Fruit fly (Drosophila melanogaster) whole organism, embryonic: ENCODE measurements around the gene CkIIbeta.
A peak's percentile ranks its signal among the peaks of the same experiment; 100 is the strongest.

ENCODE experiments used
- Aef1 ChIP-seq: fragments of 200-800 bp; sonication (Bioruptor generic); IDR thresholded peaks from 3 replicates; pipeline ENCODE4 v1.3.6; 2022; ENCODE audit warnings: missing biosample characterization, missing genetic modification characterization
- Atf6 ChIP-seq: fragments of 200-800 bp; sonication (Bioruptor generic); IDR thresholded peaks from 2 replicates; pipeline ENCODE4 v1.3.6; 2022; ENCODE audit warnings: missing biosample characterization, missing genetic modification characterization
- Awh ChIP-seq: fragments of 200-800 bp; sonication (Bioruptor generic); IDR thresholded peaks from 2 replicates; pipeline ENCODE4, ENCODE4 v1.3.6; 2022; ENCODE audit warnings: missing biosample characterization, missing genetic modification characterization
- Blimp-1 ChIP-seq: fragments of 200-800 bp; sonication (Bioruptor generic); optimal IDR thresholded peaks from 3 replicates; lab custom pipeline; 2018; ENCODE audit warnings: missing biosample characterization, missing genetic modification characterization, mild to moderate bottlenecking, moderate library complexity, missing genetic modification reagents
- CG11247 ChIP-seq: fragments of 200-800 bp; sonication (Bioruptor generic); IDR thresholded peaks from 2 replicates; pipeline ENCODE4 v1.3.6; 2022; ENCODE audit warnings: missing biosample characterization, missing genetic modification characterization
- CG11560 ChIP-seq: fragments of 200-800 bp; sonication (Bioruptor generic); IDR thresholded peaks from 3 replicates; pipeline ENCODE4 v1.3.6; 2022; ENCODE audit warnings: missing biosample characterization, missing genetic modification characterization
- CG12659 ChIP-seq: fragments of 200-800 bp; sonication (Bioruptor generic); optimal IDR thresholded peaks from 3 replicates; lab custom pipeline; 2017; ENCODE audit warnings: mild to moderate bottlenecking, missing biosample characterization, missing genetic modification reagents, missing genetic modification characterization
- CG12769 ChIP-seq: fragments of 200-800 bp; sonication (Bioruptor generic); optimal IDR thresholded peaks from 2 replicates; lab custom pipeline; 2019; ENCODE audit warnings: missing biosample characterization, mild to moderate bottlenecking, missing genetic modification characterization, moderate library complexity
- CG14441 ChIP-seq: fragments of 200-800 bp; sonication (Bioruptor generic); IDR thresholded peaks from 2 replicates; pipeline ENCODE4 v1.3.6; 2022; ENCODE audit warnings: missing biosample characterization, missing genetic modification characterization
- CG14710 ChIP-seq: fragments of 200-800 bp; sonication (Bioruptor generic); optimal IDR thresholded peaks from 3 replicates; lab custom pipeline; 2019; ENCODE audit warnings: missing biosample characterization, mild to moderate bottlenecking, missing genetic modification characterization, moderate library complexity
- CG17568 ChIP-seq: fragments of 200-800 bp; sonication (Bioruptor generic); optimal IDR thresholded peaks from 2 replicates; lab custom pipeline; 2018; ENCODE audit warnings: missing biosample characterization, mild to moderate bottlenecking, missing genetic modification characterization, moderate library complexity
- CG18011 ChIP-seq: fragments of 200-800 bp; sonication (Bioruptor generic); optimal IDR thresholded peaks from 2 replicates; lab custom pipeline; 2017; ENCODE audit warnings: missing biosample characterization, missing genetic modification characterization, mild to moderate bottlenecking, moderate library complexity, missing genotype
- CG18476 ChIP-seq: fragments of 200-800 bp; sonication (Bioruptor generic); optimal IDR thresholded peaks from 2 replicates; lab custom pipeline; 2016; ENCODE audit warnings: missing biosample characterization, mild to moderate bottlenecking, missing genetic modification characterization
- CG32532 ChIP-seq: fragments of 200-800 bp; sonication (Bioruptor generic); IDR thresholded peaks from 2 replicates; pipeline ENCODE4 v1.3.6; 2022; ENCODE audit warnings: missing biosample characterization, missing genetic modification characterization
- CG33213 ChIP-seq: fragments of 200-800 bp; sonication (Bioruptor generic); optimal IDR thresholded peaks from 3 replicates; lab custom pipeline; 2016; ENCODE audit warnings: missing biosample characterization, missing genetic modification characterization
- CG8944 ChIP-seq: fragments of 200-800 bp; sonication (Bioruptor generic); optimal IDR thresholded peaks from 3 replicates; lab custom pipeline; 2016; ENCODE audit warnings: missing biosample characterization, missing genetic modification characterization
- Fer3 ChIP-seq: fragments of 200-800 bp; sonication (Bioruptor generic); optimal IDR thresholded peaks from 2 replicates; lab custom pipeline; 2018; ENCODE audit warnings: missing biosample characterization, mild to moderate bottlenecking, missing genetic modification characterization, moderate library complexity
- HLH3B ChIP-seq: fragments of 200-800 bp; sonication (Bioruptor generic); IDR thresholded peaks from 2 replicates; pipeline ENCODE4 v1.3.6; 2022; ENCODE audit warnings: missing biosample characterization, missing genetic modification characterization
- HmgZ ChIP-seq: fragments of 200-800 bp; sonication (Bioruptor generic); optimal IDR thresholded peaks from 2 replicates; lab custom pipeline; 2018; ENCODE audit warnings: missing biosample characterization, mild to moderate bottlenecking, missing genetic modification characterization
- Med ChIP-seq: fragments of 200-800 bp; sonication (Bioruptor generic); peaks from one replicate; lab custom pipeline; 2016; ENCODE audit warnings: missing biosample characterization, missing genetic modification characterization, mild to moderate bottlenecking, inconsistent platforms, moderate library complexity
- Scr ChIP-seq: fragments of 200-800 bp; sonication (Bioruptor generic); IDR thresholded peaks from 2 replicates; pipeline ENCODE4 v1.3.6; 2022; ENCODE audit warnings: missing biosample characterization, missing genetic modification characterization; ENCODE audit not compliant: partially characterized antibody
- Xrp1 ChIP-seq: fragments of 200-800 bp; sonication (Bioruptor generic); IDR thresholded peaks from 2 replicates; pipeline ENCODE4 v1.3.6; 2022; ENCODE audit warnings: missing biosample characterization, missing genetic modification characterization
- abd-A ChIP-seq: fragments of 200-800 bp; sonication (Bioruptor generic); optimal IDR thresholded peaks from 3 replicates; lab custom pipeline; 2019; ENCODE audit warnings: missing biosample characterization, mild to moderate bottlenecking, missing genetic modification characterization, moderate library complexity
- al ChIP-seq: fragments of 200-800 bp; sonication (Bioruptor generic); IDR thresholded peaks from 2 replicates; pipeline ENCODE4 v1.3.6; 2022; ENCODE audit warnings: missing biosample characterization, missing genetic modification characterization
- ap ChIP-seq: fragments of 200-800 bp; sonication (Bioruptor generic); IDR thresholded peaks from 2 replicates; pipeline ENCODE4 v1.3.6; 2022; ENCODE audit warnings: missing biosample characterization, missing genetic modification characterization
- az2 ChIP-seq: fragments of 200-800 bp; sonication (Bioruptor generic); optimal IDR thresholded peaks from 3 replicates; lab custom pipeline; 2016; ENCODE audit warnings: missing biosample characterization, missing genetic modification characterization
- caup ChIP-seq: fragments of 200-800 bp; sonication (Bioruptor generic); optimal IDR thresholded peaks from 3 replicates; lab custom pipeline; 2017; ENCODE audit warnings: missing biosample characterization, mild to moderate bottlenecking, missing genetic modification characterization, moderate library complexity; ENCODE audit not compliant: severe bottlenecking
- ci ChIP-seq: fragments of 200-800 bp; sonication (Bioruptor generic); IDR thresholded peaks from 3 replicates; pipeline ENCODE4 v1.3.6; 2022; ENCODE audit warnings: missing biosample characterization, missing genetic modification characterization
- crol ChIP-seq: fragments of 200-800 bp; sonication (Bioruptor generic); IDR thresholded peaks from 2 replicates; pipeline ENCODE4 v1.3.6; 2022; ENCODE audit warnings: missing biosample characterization, missing genetic modification characterization
- hb ChIP-seq: fragments of 200-800 bp; sonication (Bioruptor generic); IDR thresholded peaks from 3 replicates; pipeline ENCODE4 v1.3.6; 2022; ENCODE audit warnings: missing biosample characterization, missing genetic modification characterization; ENCODE audit not compliant: partially characterized antibody
- pan ChIP-seq, 4 experiments: fragments of >200 bp in 3 of 4; fragments of 200-800 bp in 1 of 4; sonication (Bioruptor generic) in 1 of 4; optimal IDR thresholded peaks in 3 of 4; IDR thresholded peaks in 1 of 4; 2 replicates each; pipeline versions ENCODE4 v1.3.6 to Lab custom; 2017 to 2022; ENCODE audit warnings: missing biosample characterization in 2 of 4, missing genetic modification characterization in 2 of 4, mixed read lengths in 1 of 4
- prd ChIP-seq, 3 experiments: fragments of >200 bp in 2 of 3; fragments of 200-800 bp in 1 of 3; sonication (Bioruptor generic) in 1 of 3; optimal IDR thresholded peaks in 2 of 3; IDR thresholded peaks in 1 of 3; 2 replicates in 2 of 3; 3 replicates in 1 of 3; pipeline versions ENCODE4 v1.3.6 to Lab custom; 2017 to 2022; ENCODE audit warnings: missing biosample characterization in 1 of 3, missing genetic modification characterization in 1 of 3
- row ChIP-seq: fragments of 200-800 bp; sonication (Bioruptor generic); IDR thresholded peaks from 3 replicates; pipeline ENCODE4 v1.3.6; 2022; ENCODE audit warnings: missing biosample characterization, missing genetic modification characterization
- sens-2 ChIP-seq: fragments of 200-800 bp; sonication (Bioruptor generic); IDR thresholded peaks from 2 replicates; pipeline ENCODE4 v1.3.6; 2022; ENCODE audit warnings: missing biosample characterization, missing genetic modification characterization
- ttk ChIP-seq: fragments of 200-800 bp; sonication (Bioruptor generic); IDR thresholded peaks from 2 replicates; pipeline ENCODE4 v2.1.2; 2022; ENCODE audit warnings: missing biosample characterization, missing genetic modification characterization
- vvl ChIP-seq: fragments of 200-800 bp; sonication (Bioruptor generic); IDR thresholded peaks from 2 replicates; pipeline ENCODE4 v1.3.6; 2022; ENCODE audit warnings: missing biosample characterization, missing genetic modification characterization

CkIIbeta gene

DNA sequence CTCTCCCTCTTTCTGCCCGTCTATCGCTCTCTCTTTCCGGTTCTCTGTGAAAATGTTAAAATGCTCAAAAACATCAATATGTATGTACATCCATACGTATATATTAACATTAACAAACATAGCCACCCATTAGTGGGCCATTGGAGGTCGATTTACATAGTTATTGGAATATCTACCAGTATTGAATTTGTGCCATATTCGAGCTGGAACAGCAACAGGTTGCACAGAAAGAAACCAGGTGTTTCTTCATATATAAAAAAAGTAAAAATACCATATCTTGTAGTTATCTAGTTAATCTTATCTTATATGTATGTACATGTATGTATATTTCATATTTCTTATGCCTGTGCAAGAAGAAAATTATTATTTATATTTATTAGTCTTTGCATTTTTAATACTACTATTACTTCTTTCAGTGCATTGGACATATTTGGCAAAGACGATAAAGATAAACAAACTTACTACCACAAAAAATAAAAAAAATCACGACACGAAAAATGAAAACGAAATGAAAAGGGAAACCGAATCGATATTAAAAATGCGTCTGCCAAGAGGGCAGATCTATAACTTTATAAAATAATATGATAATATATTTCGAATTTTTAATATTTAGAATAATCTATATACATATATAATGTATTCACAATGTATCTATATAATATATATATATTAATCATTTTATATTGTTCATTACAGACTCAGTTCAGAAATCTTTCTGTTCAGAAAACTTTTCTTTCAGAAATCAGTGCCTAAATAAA, 56.4 kb downstream of the CkIIbeta start (continued):
- peak; percentile 65; the same call in 1 of the 2 replicates for TF ChIP-seq Xrp1
- 0 out of 2 replicates have a peak, but pooled peaks have one; percentile 43 for TF ChIP-seq Atf6
- TF ChIP-seq HLH3B (GFP tag; lab: Robert Waterston, UW): peak; percentile 66
- no peak for TF ChIP-seq Scr (GFP tag; lab: Robert Waterston, UW)
- peak; percentile 25 for TF ChIP-seq az2 (GFP tag; lab: Kevin White, UChicago)
- TF ChIP-seq CG17568: peak; percentile 0
- TF ChIP-seq CG11560: no peak
- 0 out of 3 replicates have a peak, but pooled peaks have one; percentile 28 for TF ChIP-seq Aef1 (GFP tag; lab: Robert Waterston, UW)
- TF ChIP-seq hb (GFP tag; lab: Robert Waterston, UW): no peak
- TF ChIP-seq ap: peak; percentile 44; the same call in 1 of the 2 replicates
- TF ChIP-seq CG14710 (tag; lab: Kevin White, UChicago): no peak
- TF ChIP-seq prd (optimal IDR thresholded peaks at IDR 0.05; lab: Kevin White, UChicago): no peak
- peak; percentile 38; the same call in 2 of the 3 replicates for TF ChIP-seq prd (GFP tag; IDR thresholded peaks at IDR 0.05; lab: Robert Waterston, UW)
- TF ChIP-seq CG18011: no peak

DNA sequence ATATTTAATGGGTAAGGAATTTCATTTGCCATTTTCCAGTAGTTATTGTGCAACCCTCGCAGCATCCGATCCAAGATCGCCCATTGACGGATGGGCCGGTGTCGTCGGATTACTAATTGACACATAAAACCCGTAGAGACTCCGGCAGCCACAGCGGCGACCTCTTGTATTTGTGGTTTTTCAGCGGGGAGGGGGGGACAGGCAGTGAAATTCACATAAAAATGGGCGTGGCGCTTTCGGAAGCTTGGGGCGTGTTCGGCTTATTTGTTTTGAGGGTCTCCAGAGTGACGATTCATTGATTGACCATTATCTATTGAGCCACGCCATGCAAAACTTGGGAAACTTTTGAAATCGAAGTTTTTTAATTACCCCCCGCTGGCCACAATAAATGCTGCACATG, 56.9 kb downstream of the CkIIbeta start:
- TF ChIP-seq Blimp-1 (no peak), al (GFP tag; lab: Robert Waterston, UW) (peak; percentile 17; the same call in 1 of the 2 replicates), CG32532 (GFP tag; lab: Robert Waterston, UW) (0 out of 2 replicates have a peak, but pooled peaks have one; percentile 7), CG14441 (peak; percentile 40), ttk (GFP tag; lab: Robert Waterston, UW) (no peak), CG8944 (GFP tag; lab: Kevin White, UChicago) (no peak), HmgZ (tag; lab: Kevin White, UChicago) (no peak), Fer3 (no peak), Med (GFP tag; lab: Kevin White, UChicago) (peak; percentile 70), CG33213 (no peak), CG12769 (peak; percentile 60), pan (optimal IDR thresholded peaks at IDR 0.05; lab: Kevin White, UChicago) (no peak), pan (GFP tag; optimal IDR thresholded peaks at IDR 0.05 in 1 of 2, IDR thresholded peaks at IDR 0.05 in 1 of 2) (peak in 1 of 2 experiments; percentile 16), crol (GFP tag; lab: Robert Waterston, UW) (peak; percentile 59; the same call in 1 of the 2 replicates), CG12659 (no peak), Awh (GFP tag; lab: Robert Waterston, UW) (0 out of 2 replicates have a peak, but pooled peaks have one; percentile 30), row (GFP tag; lab: Robert Waterston, UW) (0 out of 3 replicates have a peak, but pooled peaks have one; percentile 7), vvl (GFP tag; lab: Robert Waterston, UW) (peak; percentile 59; the same call in 1 of the 2 replicates), CG11247 (GFP tag; lab: Robert Waterston, UW) (no peak), caup (GFP tag; lab: Kevin White, UChicago) (no peak), ci (GFP tag; lab: Robert Waterston, UW) (0 out of 3 replicates have a peak, but pooled peaks have one; percentile 32), CG18476 (GFP tag; lab: Kevin White, UChicago) (peak; percentile 10), sens-2 (GFP tag; lab: Robert Waterston, UW) (no peak), abd-A (tag; lab: Kevin White, UChicago) (peak; percentile 72)
